Fruit fly (Drosophila melanogaster) whole organism, embryonic: ENCODE results near the gene CG4593.

Experiments used
- Adf1 ChIP-seq: fragments of 200-800 bp; sonication (Bioruptor generic); IDR thresholded peaks from 2 replicates; pipeline ENCODE4 v1.3.6; 2022; ENCODE audit warnings: missing biosample characterization, missing genetic modification characterization
- Atf-2 ChIP-seq: fragments of 200-800 bp; sonication (Bioruptor generic); optimal IDR thresholded peaks from 2 replicates; lab custom pipeline; 2016; ENCODE audit warnings: missing biosample characterization, missing genetic modification characterization
- Atf6 ChIP-seq: fragments of 200-800 bp; sonication (Bioruptor generic); IDR thresholded peaks from 2 replicates; pipeline ENCODE4 v1.3.6; 2022; ENCODE audit warnings: missing biosample characterization, missing genetic modification characterization
- CG10209 ChIP-seq: fragments of 200-800 bp; sonication (Bioruptor generic); optimal IDR thresholded peaks from 3 replicates; lab custom pipeline; 2017; ENCODE audit warnings: missing biosample characterization, mild to moderate bottlenecking, missing genetic modification characterization, missing genetic modification reagents
- CG11560 ChIP-seq: fragments of 200-800 bp; sonication (Bioruptor generic); IDR thresholded peaks from 3 replicates; pipeline ENCODE4 v1.3.6; 2022; ENCODE audit warnings: missing biosample characterization, missing genetic modification characterization
- CG11723 ChIP-seq: fragments of 200-800 bp; sonication (Bioruptor generic); optimal IDR thresholded peaks from 2 replicates; lab custom pipeline; 2017; ENCODE audit warnings: missing biosample characterization, mild to moderate bottlenecking, missing genetic modification characterization
- CG12391 ChIP-seq: fragments of 200-800 bp; sonication (Bioruptor generic); optimal IDR thresholded peaks from 3 replicates; lab custom pipeline; 2018; ENCODE audit warnings: missing biosample characterization, mild to moderate bottlenecking, missing genetic modification characterization, moderate library complexity
- CG13296 ChIP-seq: fragments of 200-800 bp; sonication (Bioruptor generic); optimal IDR thresholded peaks from 3 replicates; lab custom pipeline; 2018; ENCODE audit warnings: missing biosample characterization, mild to moderate bottlenecking, missing genetic modification characterization
- CG14860 ChIP-seq: fragments of 200-800 bp; sonication (Bioruptor generic); IDR thresholded peaks from 3 replicates; pipeline ENCODE4 v1.3.6; 2022; ENCODE audit warnings: missing biosample characterization, missing genetic modification characterization; ENCODE audit not compliant: partially characterized antibody
- CG15073 ChIP-seq: fragments of 200-800 bp; sonication (Bioruptor generic); optimal IDR thresholded peaks from 2 replicates; lab custom pipeline; 2016; ENCODE audit warnings: missing biosample characterization, missing genetic modification characterization
- CG15269 ChIP-seq: fragments of 200-800 bp; sonication (Bioruptor generic); optimal IDR thresholded peaks from 2 replicates; lab custom pipeline; 2018; ENCODE audit warnings: missing biosample characterization, mild to moderate bottlenecking, missing genetic modification characterization, moderate library complexity
- CG17328 ChIP-seq: fragments of 200-800 bp; sonication (Bioruptor generic); IDR thresholded peaks from 2 replicates; pipeline ENCODE4 v1.3.6; 2022; ENCODE audit warnings: missing biosample characterization, missing genetic modification characterization
- CG18599 ChIP-seq: fragments of 200-800 bp; sonication (Bioruptor generic); optimal IDR thresholded peaks from 3 replicates; lab custom pipeline; 2017; ENCODE audit warnings: missing biosample characterization, missing genetic modification characterization, mild to moderate bottlenecking, moderate library complexity, missing genetic modification reagents
- CG2120 ChIP-seq: fragments of 200-800 bp; sonication (Bioruptor generic); optimal IDR thresholded peaks from 3 replicates; lab custom pipeline; 2016; ENCODE audit warnings: missing biosample characterization, missing genetic modification characterization
- CG2199 ChIP-seq: fragments of 200-800 bp; sonication (Bioruptor generic); IDR thresholded peaks from 3 replicates; pipeline ENCODE4 v1.3.6; 2022; ENCODE audit warnings: missing biosample characterization, missing genetic modification characterization
- CG30431 ChIP-seq: fragments of 200-800 bp; sonication (Bioruptor generic); optimal IDR thresholded peaks from 2 replicates; lab custom pipeline; 2017; ENCODE audit warnings: missing biosample characterization, missing genetic modification characterization
- CG34376 ChIP-seq: fragments of 200-800 bp; sonication (Bioruptor generic); optimal IDR thresholded peaks from 2 replicates; lab custom pipeline; 2018; ENCODE audit warnings: missing biosample characterization, mild to moderate bottlenecking, missing genetic modification characterization
- CG5245 ChIP-seq: fragments of 200-800 bp; sonication (Bioruptor generic); optimal IDR thresholded peaks from 3 replicates; lab custom pipeline; 2016; ENCODE audit warnings: missing biosample characterization, missing genetic modification characterization
- CG6791 ChIP-seq: fragments of 200-800 bp; sonication (Bioruptor generic); IDR thresholded peaks from 3 replicates; pipeline ENCODE4 v1.3.6; 2022; ENCODE audit warnings: missing biosample characterization, missing genetic modification characterization; ENCODE audit not compliant: partially characterized antibody
- CG8290 ChIP-seq, 3 experiments: fragments of 200-800 bp; sonication (Bioruptor generic); optimal IDR thresholded peaks; 2 replicates each; lab custom pipeline; 2016 to 2019; ENCODE audit warnings: missing biosample characterization in 3 of 3, missing genetic modification characterization in 3 of 3, mild to moderate bottlenecking in 2 of 3, moderate library complexity in 1 of 3
- D19B ChIP-seq: fragments of 200-800 bp; sonication (Bioruptor generic); optimal IDR thresholded peaks from 2 replicates; lab custom pipeline; 2017; ENCODE audit warnings: missing biosample characterization, mild to moderate bottlenecking, missing genetic modification characterization
- Drgx ChIP-seq: fragments of 200-800 bp; sonication (Bioruptor generic); IDR thresholded peaks from 2 replicates; pipeline ENCODE4 v1.3.6; 2022; ENCODE audit warnings: missing biosample characterization, missing genetic modification characterization
- HHEX ChIP-seq: fragments of 200-800 bp; sonication (Bioruptor generic); optimal IDR thresholded peaks from 3 replicates; lab custom pipeline; 2017; ENCODE audit warnings: missing biosample characterization, mild to moderate bottlenecking, missing genetic modification characterization, missing genetic modification reagents
- Poxn ChIP-seq: fragments of 200-800 bp; sonication (Bioruptor generic); IDR thresholded peaks from 2 replicates; pipeline ENCODE4 v1.3.6; 2022; ENCODE audit warnings: missing biosample characterization, missing genetic modification characterization
- Trl ChIP-seq, 3 experiments: fragments of >200 bp in 2 of 3; fragments of 200-800 bp in 1 of 3; sonication (Bioruptor generic) in 1 of 3; optimal IDR thresholded peaks; 2 replicates in 1 of 3; 3 replicates in 2 of 3; lab custom pipeline; 2016 to 2017; ENCODE audit warnings: missing biosample characterization in 1 of 3, missing genetic modification characterization in 1 of 3
- chinmo ChIP-seq: fragments of 200-800 bp; sonication (Bioruptor generic); IDR thresholded peaks from 4 replicates; pipeline ENCODE4 v1.3.6; 2022; ENCODE audit warnings: missing biosample characterization, missing genetic modification characterization; ENCODE audit not compliant: partially characterized antibody
- chm ChIP-seq: fragments of 200-800 bp; sonication (Bioruptor generic); IDR thresholded peaks from 2 replicates; pipeline ENCODE4 v1.3.6; 2022; ENCODE audit warnings: missing biosample characterization, missing genetic modification characterization
- ci ChIP-seq: fragments of 200-800 bp; sonication (Bioruptor generic); IDR thresholded peaks from 3 replicates; pipeline ENCODE4 v1.3.6; 2022; ENCODE audit warnings: missing biosample characterization, missing genetic modification characterization
- gem ChIP-seq: fragments of 200-800 bp; sonication (Bioruptor generic); optimal IDR thresholded peaks from 2 replicates; lab custom pipeline; 2019; ENCODE audit warnings: missing biosample characterization, mild to moderate bottlenecking, missing genetic modification characterization, moderate library complexity
- gt ChIP-seq: fragments of 200-800 bp; sonication (Bioruptor generic); IDR thresholded peaks from 2 replicates; pipeline ENCODE4 v1.3.6; 2022; ENCODE audit warnings: missing biosample characterization, missing genetic modification characterization
- hkb ChIP-seq, 2 experiments: fragments of 200-800 bp in 1 of 2; fragments of >200 bp in 1 of 2; sonication (Bioruptor generic) in 1 of 2; IDR thresholded peaks in 1 of 2; optimal IDR thresholded peaks in 1 of 2; 2 replicates each; pipeline versions ENCODE4 v1.3.6 to Lab custom; 2017 to 2022; ENCODE audit warnings: missing biosample characterization in 1 of 2, missing genetic modification characterization in 1 of 2
- kah ChIP-seq: fragments of 200-800 bp; sonication (Bioruptor generic); optimal IDR thresholded peaks from 2 replicates; lab custom pipeline; 2018; ENCODE audit warnings: missing biosample characterization, mild to moderate bottlenecking, missing genetic modification characterization
- mirr ChIP-seq: fragments of 200-800 bp; sonication (Bioruptor generic); optimal IDR thresholded peaks from 3 replicates; lab custom pipeline; 2018; ENCODE audit warnings: missing biosample characterization, mild to moderate bottlenecking, missing genetic modification characterization
- nerfin-1 ChIP-seq: fragments of 200-800 bp; sonication (Bioruptor generic); optimal IDR thresholded peaks from 3 replicates; lab custom pipeline; 2019; ENCODE audit warnings: missing biosample characterization, mild to moderate bottlenecking, missing genetic modification characterization, moderate library complexity
- nom ChIP-seq: fragments of 200-800 bp; sonication (Bioruptor generic); optimal IDR thresholded peaks from 2 replicates; lab custom pipeline; 2017; ENCODE audit warnings: missing biosample characterization, missing genetic modification characterization, mild to moderate bottlenecking, moderate library complexity, missing genetic modification reagents
- onecut ChIP-seq: fragments of 200-800 bp; sonication (Bioruptor generic); IDR thresholded peaks from 2 replicates; pipeline ENCODE4 v1.3.6; 2022; ENCODE audit warnings: missing biosample characterization, missing genetic modification characterization
- phol ChIP-seq: fragments of 200-800 bp; sonication (Bioruptor generic); optimal IDR thresholded peaks from 3 replicates; lab custom pipeline; 2018; ENCODE audit warnings: missing biosample characterization, mild to moderate bottlenecking, missing genetic modification characterization, moderate library complexity
- prd ChIP-seq, 3 experiments: fragments of >200 bp in 2 of 3; fragments of 200-800 bp in 1 of 3; sonication (Bioruptor generic) in 1 of 3; optimal IDR thresholded peaks in 2 of 3; IDR thresholded peaks in 1 of 3; 2 replicates in 2 of 3; 3 replicates in 1 of 3; pipeline versions ENCODE4 v1.3.6 to Lab custom; 2017 to 2022; ENCODE audit warnings: missing biosample characterization in 1 of 3, missing genetic modification characterization in 1 of 3
- pros ChIP-seq: fragments of 200-800 bp; sonication (Bioruptor generic); optimal IDR thresholded peaks from 3 replicates; lab custom pipeline; 2019; ENCODE audit warnings: missing biosample characterization, mild to moderate bottlenecking, missing genetic modification characterization, moderate library complexity
- seq ChIP-seq: fragments of 200-800 bp; sonication (Bioruptor generic); IDR thresholded peaks from 2 replicates; pipeline ENCODE4 v1.3.6; 2022; ENCODE audit warnings: missing biosample characterization, missing genetic modification characterization
- sna ChIP-seq: fragments of 200-800 bp; sonication (Bioruptor generic); IDR thresholded peaks from 2 replicates; pipeline ENCODE4 v1.3.6; 2022; ENCODE audit warnings: missing biosample characterization, missing genetic modification characterization; ENCODE audit not compliant: partially characterized antibody
- sob ChIP-seq: fragments of 200-800 bp; sonication (Bioruptor generic); IDR thresholded peaks from 2 replicates; pipeline ENCODE4 v1.3.6; 2022; ENCODE audit warnings: missing biosample characterization, missing genetic modification characterization
- vvl ChIP-seq: fragments of 200-800 bp; sonication (Bioruptor generic); IDR thresholded peaks from 2 replicates; pipeline ENCODE4 v1.3.6; 2022; ENCODE audit warnings: missing biosample characterization, missing genetic modification characterization
- z ChIP-seq: fragments of 200-800 bp; sonication (Bioruptor generic); IDR thresholded peaks from 3 replicates; pipeline ENCODE4 v1.3.6; 2022; ENCODE audit warnings: missing biosample characterization, missing genetic modification characterization

CG4593 gene

DNA sequence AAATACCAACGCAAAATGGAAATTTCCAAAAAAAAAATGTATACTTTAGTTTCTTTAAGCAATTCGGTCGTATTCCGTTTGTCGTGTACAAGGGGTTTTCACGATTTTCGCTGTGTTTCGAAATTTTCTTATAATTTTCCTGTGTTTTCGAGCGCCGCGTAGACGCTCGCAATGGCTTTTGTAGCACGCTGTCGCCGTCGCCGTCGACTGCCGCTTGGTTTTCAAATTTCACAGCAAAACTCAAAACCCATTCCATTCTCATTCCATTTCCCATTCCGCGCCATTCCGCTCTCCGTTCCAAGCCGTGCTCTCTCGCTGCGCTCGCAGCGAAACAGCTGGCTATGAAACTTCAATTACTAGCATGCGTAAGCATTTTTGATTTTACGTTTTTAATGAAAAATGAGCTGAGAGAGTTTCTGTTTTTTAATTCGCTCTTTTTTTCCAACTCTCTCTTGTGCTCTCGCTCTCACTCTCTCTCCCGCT is 32.2 kb upstream of the CG4593 start (continued):
- TF ChIP-seq sna (GFP tag; lab: Robert Waterston, UW) (0 out of 2 replicates have a peak, but pooled peaks have one; percentile 58), ci (GFP tag; lab: Robert Waterston, UW) (peak; percentile 63; the same call in 2 of the 3 replicates), CG10209 (GFP tag; lab: Kevin White, UChicago) (peak; percentile 5), Atf6 (GFP tag; lab: Robert Waterston, UW) (0 out of 2 replicates have a peak, but pooled peaks have one; percentile 22), nerfin-1 (tag; lab: Kevin White, UChicago) (peak; percentile 41), onecut (no peak), Poxn (GFP tag; lab: Robert Waterston, UW) (no peak), CG8290 (GFP tag; optimal IDR thresholded peaks at IDR 0.05; lab: Kevin White, UChicago) (no peak), CG8290 (tag; optimal IDR thresholded peaks at IDR 0.05; lab: Kevin White, UChicago) (peak; percentile 24 to 29), prd (optimal IDR thresholded peaks at IDR 0.05; lab: Kevin White, UChicago) (no peak), prd (GFP tag; IDR thresholded peaks at IDR 0.05; lab: Robert Waterston, UW) (peak; percentile 23; the same call in 1 of the 3 replicates), D19B (GFP tag; lab: Kevin White, UChicago) (no peak), HHEX (GFP tag; lab: Kevin White, UChicago) (no peak), CG5245 (GFP tag; lab: Kevin White, UChicago) (peak; percentile 15), CG13296 (no peak), CG11723 (GFP tag; lab: Kevin White, UChicago) (peak; percentile 27), Trl (optimal IDR thresholded peaks at IDR 0.05; lab: Kevin White, UChicago) (peak; percentile 88 to 95), Trl (GFP tag; optimal IDR thresholded peaks at IDR 0.05; lab: Kevin White, UChicago) (peak; percentile 61), CG12391 (peak; percentile 9), Adf1 (GFP tag; lab: Robert Waterston, UW) (peak; percentile 67), CG34376 (GFP tag; lab: Kevin White, UChicago) (peak; percentile 2), CG17328 (0 out of 2 replicates have a peak, but pooled peaks have one; percentile 14), hkb (optimal IDR thresholded peaks at IDR 0.05; lab: Kevin White, UChicago) (no peak), hkb (GFP tag; IDR thresholded peaks at IDR 0.05; lab: Robert Waterston, UW) (0 out of 2 replicates have a peak, but pooled peaks have one; percentile 24), Atf-2 (no peak), phol (no peak), sob (GFP tag; lab: Robert Waterston, UW) (0 out of 2 replicates have a peak, but pooled peaks have one; percentile 13), pros (peak; percentile 9), seq (GFP tag; lab: Robert Waterston, UW) (peak; percentile 26; the same call in 1 of the 2 replicates), CG14860 (no peak), gt (GFP tag; lab: Robert Waterston, UW) (no peak), CG6791 (0 out of 3 replicates have a peak, but pooled peaks have one; percentile 33), kah (GFP tag; lab: Kevin White, UChicago) (no peak), CG2199 (GFP tag; lab: Robert Waterston, UW) (0 out of 3 replicates have a peak, but pooled peaks have one; percentile 53), chm (GFP tag; lab: Robert Waterston, UW) (peak; percentile 76), nom (peak; percentile 54), CG15073 (GFP tag; lab: Kevin White, UChicago) (no peak), chinmo (GFP tag; lab: Robert Waterston, UW) (0 out of 4 replicates have a peak, but pooled peaks have one; percentile 57), vvl (GFP tag; lab: Robert Waterston, UW) (peak; percentile 46), CG18599 (peak; percentile 29), CG30431 (GFP tag; lab: Kevin White, UChicago) (no peak), CG11560 (tag; lab: Robert Waterston, UW) (no peak), mirr (no peak), gem (no peak), z (GFP tag; lab: Robert Waterston, UW) (peak; percentile 41; the same call in 1 of the 3 replicates), CG15269 (peak; percentile 18), Drgx (GFP tag; lab: Robert Waterston, UW) (peak; percentile 56), CG2120 (GFP tag; lab: Kevin White, UChicago) (peak; percentile 15)
